Fruit fly (Drosophila melanogaster) whole organism, embryonic: ENCODE measurements around the gene eIF2Bepsilon.
A peak's percentile ranks its signal among the peaks of the same experiment; 100 is the strongest.

ENCODE experiments used
- Abd-B ChIP-seq: fragments of 200-800 bp; sonication (Bioruptor generic); optimal IDR thresholded peaks from 2 replicates; lab custom pipeline; 2018; ENCODE audit warnings: missing biosample characterization, mild to moderate bottlenecking, missing genetic modification characterization, moderate library complexity
- CG1024 ChIP-seq: fragments of 200-800 bp; sonication (Bioruptor generic); IDR thresholded peaks from 2 replicates; pipeline ENCODE4 v1.3.6; 2022; ENCODE audit warnings: missing biosample characterization, missing genetic modification characterization
- CG12659 ChIP-seq: fragments of 200-800 bp; sonication (Bioruptor generic); optimal IDR thresholded peaks from 3 replicates; lab custom pipeline; 2017; ENCODE audit warnings: mild to moderate bottlenecking, missing biosample characterization, missing genetic modification reagents, missing genetic modification characterization
- CG12942 ChIP-seq: fragments of 200-800 bp; sonication (Bioruptor generic); optimal IDR thresholded peaks from 3 replicates; lab custom pipeline; 2016; ENCODE audit warnings: missing biosample characterization, missing genetic modification characterization
- CG13123 ChIP-seq: fragments of 200-800 bp; sonication (Bioruptor generic); optimal IDR thresholded peaks from 2 replicates; lab custom pipeline; 2016; ENCODE audit warnings: missing biosample characterization, missing genetic modification characterization
- CG13624 ChIP-seq: fragments of 200-800 bp; sonication (Bioruptor generic); optimal IDR thresholded peaks from 2 replicates; lab custom pipeline; 2016; ENCODE audit warnings: missing biosample characterization, missing genetic modification characterization
- CG14667 ChIP-seq: fragments of 200-800 bp; sonication (Bioruptor generic); IDR thresholded peaks from 2 replicates; pipeline ENCODE4 v1.3.6; 2022; ENCODE audit warnings: missing biosample characterization, missing genetic modification characterization
- CG14965 ChIP-seq: fragments of 200-800 bp; sonication (Bioruptor generic); optimal IDR thresholded peaks from 2 replicates; lab custom pipeline; 2016; ENCODE audit warnings: missing biosample characterization, missing genetic modification characterization, borderline replicate concordance
- CG15479 ChIP-seq: fragments of 200-800 bp; sonication (Bioruptor generic); optimal IDR thresholded peaks from 3 replicates; lab custom pipeline; 2019; ENCODE audit warnings: missing biosample characterization, mild to moderate bottlenecking, missing genetic modification characterization, moderate library complexity
- CG15514 ChIP-seq: fragments of 200-800 bp; sonication (Bioruptor generic); optimal IDR thresholded peaks from 3 replicates; lab custom pipeline; 2017; ENCODE audit warnings: missing biosample characterization, missing genetic modification characterization, mild to moderate bottlenecking, moderate library complexity, missing genetic modification reagents
- CG17186 ChIP-seq: fragments of 200-800 bp; sonication (Bioruptor generic); optimal IDR thresholded peaks from 3 replicates; lab custom pipeline; 2017; ENCODE audit warnings: missing biosample characterization, missing genetic modification reagents, missing genetic modification characterization
- CG17829 ChIP-seq: fragments of 200-800 bp; optimal IDR thresholded peaks from 2 replicates; lab custom pipeline; 2019; ENCODE audit warnings: missing biosample characterization, mild to moderate bottlenecking, missing genetic modification characterization, moderate library complexity
- CG18262 ChIP-seq: fragments of 200-800 bp; optimal IDR thresholded peaks from 3 replicates; lab custom pipeline; 2019; ENCODE audit warnings: missing biosample characterization, mild to moderate bottlenecking, missing genetic modification characterization, moderate library complexity
- CG18599 ChIP-seq: fragments of 200-800 bp; sonication (Bioruptor generic); optimal IDR thresholded peaks from 3 replicates; lab custom pipeline; 2017; ENCODE audit warnings: missing biosample characterization, missing genetic modification characterization, mild to moderate bottlenecking, moderate library complexity, missing genetic modification reagents
- CG3407 ChIP-seq: fragments of 200-800 bp; sonication (Bioruptor generic); optimal IDR thresholded peaks from 2 replicates; lab custom pipeline; 2018; ENCODE audit warnings: missing biosample characterization, mild to moderate bottlenecking, missing genetic modification characterization
- CG3726 ChIP-seq: fragments of 200-800 bp; sonication (Bioruptor generic); IDR thresholded peaks from 3 replicates; pipeline ENCODE4, ENCODE4 v1.3.6; 2022; ENCODE audit warnings: missing biosample characterization, missing genetic modification characterization
- CG4617 ChIP-seq: fragments of 200-800 bp; sonication (Bioruptor generic); optimal IDR thresholded peaks from 3 replicates; lab custom pipeline; 2016; ENCODE audit warnings: missing biosample characterization, missing genetic modification characterization, borderline replicate concordance
- CG4854 ChIP-seq: fragments of 200-800 bp; sonication (Bioruptor generic); optimal IDR thresholded peaks from 2 replicates; lab custom pipeline; 2016; ENCODE audit warnings: missing biosample characterization, missing genetic modification characterization, inconsistent platforms
- CG7839 ChIP-seq: fragments of 200-800 bp; sonication (Bioruptor generic); optimal IDR thresholded peaks from 3 replicates; lab custom pipeline; 2018; ENCODE audit warnings: missing biosample characterization, mild to moderate bottlenecking, missing genetic modification characterization, moderate library complexity
- CG7928 ChIP-seq: fragments of 200-800 bp; sonication (Bioruptor generic); optimal IDR thresholded peaks from 2 replicates; lab custom pipeline; 2017; ENCODE audit warnings: missing biosample characterization, mild to moderate bottlenecking, missing genetic modification characterization
- CG9932 ChIP-seq: fragments of 200-800 bp; sonication (Bioruptor generic); IDR thresholded peaks from 2 replicates; pipeline ENCODE4 v1.3.6; 2022; ENCODE audit warnings: missing biosample characterization, missing genetic modification characterization
- D19B ChIP-seq: fragments of 200-800 bp; sonication (Bioruptor generic); optimal IDR thresholded peaks from 2 replicates; lab custom pipeline; 2017; ENCODE audit warnings: missing biosample characterization, mild to moderate bottlenecking, missing genetic modification characterization
- Dad ChIP-seq: fragments of 200-800 bp; sonication (Bioruptor generic); optimal IDR thresholded peaks from 3 replicates; lab custom pipeline; 2016; ENCODE audit warnings: missing biosample characterization, missing genetic modification characterization
- Dip3 ChIP-seq: fragments of 200-800 bp; sonication (Bioruptor generic); optimal IDR thresholded peaks from 3 replicates; lab custom pipeline; 2016; ENCODE audit warnings: missing biosample characterization, missing genetic modification characterization
- Dll ChIP-seq: fragments of 200-800 bp; sonication (Bioruptor generic); IDR thresholded peaks from 4 replicates; pipeline ENCODE4 v1.3.6; 2022; ENCODE audit warnings: missing biosample characterization, missing genetic modification characterization; ENCODE audit not compliant: partially characterized antibody
- Doc3 ChIP-seq: fragments of 200-800 bp; sonication (Bioruptor generic); IDR thresholded peaks from 3 replicates; pipeline ENCODE4 v1.3.6; 2022; ENCODE audit warnings: missing biosample characterization, missing genetic modification characterization; ENCODE audit not compliant: partially characterized antibody
- H2.0 ChIP-seq: fragments of 200-800 bp; sonication (Bioruptor generic); IDR thresholded peaks from 2 replicates; pipeline ENCODE4 v1.3.6; 2022; ENCODE audit warnings: missing biosample characterization, missing genetic modification characterization
- MBD-R2 ChIP-seq: fragments of 200-800 bp; sonication (Bioruptor generic); IDR thresholded peaks from 2 replicates; pipeline ENCODE4 v1.3.6; 2022; ENCODE audit warnings: missing biosample characterization, missing genetic modification characterization
- Myb ChIP-seq: fragments of 200-800 bp; sonication (Bioruptor generic); optimal IDR thresholded peaks from 2 replicates; lab custom pipeline; 2016; ENCODE audit warnings: missing biosample characterization, missing genetic modification characterization
- Pdp1 ChIP-seq, 2 experiments: fragments of 200-800 bp; sonication (Bioruptor generic); optimal IDR thresholded peaks; 3 replicates each; lab custom pipeline; 2016; ENCODE audit warnings: missing biosample characterization in 2 of 2, missing genetic modification characterization in 2 of 2, mild to moderate bottlenecking in 1 of 2, moderate library complexity in 1 of 2
- Ptx1 ChIP-seq: fragments of 200-800 bp; sonication (Bioruptor generic); IDR thresholded peaks from 2 replicates; pipeline ENCODE4 v1.3.6; 2022; ENCODE audit warnings: missing biosample characterization, missing genetic modification characterization
- Scr ChIP-seq: fragments of 200-800 bp; sonication (Bioruptor generic); IDR thresholded peaks from 2 replicates; pipeline ENCODE4 v1.3.6; 2022; ENCODE audit warnings: missing biosample characterization, missing genetic modification characterization; ENCODE audit not compliant: partially characterized antibody
- Xbp1 ChIP-seq: fragments of 200-800 bp; sonication (Bioruptor generic); optimal IDR thresholded peaks from 3 replicates; lab custom pipeline; 2016; ENCODE audit warnings: missing biosample characterization, mild to moderate bottlenecking, missing genetic modification characterization
- YL-1 ChIP-seq: fragments of 200-800 bp; sonication (Bioruptor generic); optimal IDR thresholded peaks from 3 replicates; lab custom pipeline; 2017; ENCODE audit warnings: missing biosample characterization, mild to moderate bottlenecking, missing genetic modification characterization
- bbx ChIP-seq: fragments of 200-800 bp; sonication (Bioruptor generic); IDR thresholded peaks from 2 replicates; pipeline ENCODE4 v1.3.6; 2022; ENCODE audit warnings: missing biosample characterization, missing genetic modification characterization; ENCODE audit not compliant: partially characterized antibody
- caup ChIP-seq: fragments of 200-800 bp; sonication (Bioruptor generic); optimal IDR thresholded peaks from 3 replicates; lab custom pipeline; 2017; ENCODE audit warnings: missing biosample characterization, mild to moderate bottlenecking, missing genetic modification characterization, moderate library complexity; ENCODE audit not compliant: severe bottlenecking
- chif ChIP-seq, 2 experiments: fragments of 200-800 bp; sonication (Bioruptor generic); optimal IDR thresholded peaks; 3 replicates each; lab custom pipeline; 2016; ENCODE audit warnings: missing biosample characterization in 2 of 2, missing genetic modification characterization in 2 of 2
- crp ChIP-seq, 2 experiments: fragments of 200-800 bp; sonication (Bioruptor generic); optimal IDR thresholded peaks; 2 replicates in 1 of 2; 3 replicates in 1 of 2; lab custom pipeline; 2017; ENCODE audit warnings: missing biosample characterization in 2 of 2, missing genetic modification characterization in 2 of 2, mild to moderate bottlenecking in 1 of 2, moderate library complexity in 1 of 2
- en ChIP-seq: fragments of 200-800 bp; sonication (Bioruptor generic); optimal IDR thresholded peaks from 2 replicates; lab custom pipeline; 2016; ENCODE audit warnings: missing biosample characterization, missing genetic modification characterization
- fd96Cb ChIP-seq: fragments of 200-800 bp; sonication (Bioruptor generic); optimal IDR thresholded peaks from 2 replicates; lab custom pipeline; 2018; ENCODE audit warnings: missing biosample characterization, mild to moderate bottlenecking, missing genetic modification characterization, moderate library complexity
- grau ChIP-seq: fragments of 200-800 bp; optimal IDR thresholded peaks from 3 replicates; lab custom pipeline; 2019; ENCODE audit warnings: missing biosample characterization, mild to moderate bottlenecking, missing genetic modification characterization, moderate library complexity
- knrl ChIP-seq: fragments of 200-800 bp; sonication (Bioruptor generic); IDR thresholded peaks from 3 replicates; pipeline ENCODE4 v1.3.6; 2022; ENCODE audit warnings: missing biosample characterization, missing genetic modification characterization; ENCODE audit not compliant: partially characterized antibody
- nau ChIP-seq: fragments of 200-800 bp; sonication (Bioruptor generic); optimal IDR thresholded peaks from 3 replicates; lab custom pipeline; 2017; ENCODE audit warnings: missing biosample characterization, mild to moderate bottlenecking, missing genetic modification characterization, missing genetic modification reagents
- phol ChIP-seq: fragments of 200-800 bp; sonication (Bioruptor generic); optimal IDR thresholded peaks from 3 replicates; lab custom pipeline; 2018; ENCODE audit warnings: missing biosample characterization, mild to moderate bottlenecking, missing genetic modification characterization, moderate library complexity
- pnt ChIP-seq: fragments of 200-800 bp; sonication (Bioruptor generic); optimal IDR thresholded peaks from 3 replicates; lab custom pipeline; 2016; ENCODE audit warnings: missing biosample characterization, missing genetic modification characterization
- repo ChIP-seq: fragments of 200-800 bp; sonication (Bioruptor generic); optimal IDR thresholded peaks from 2 replicates; lab custom pipeline; 2016; ENCODE audit warnings: missing biosample characterization, missing genetic modification characterization
- trem ChIP-seq: fragments of 200-800 bp; optimal IDR thresholded peaks from 3 replicates; lab custom pipeline; 2019; ENCODE audit warnings: missing biosample characterization, mild to moderate bottlenecking, missing genetic modification characterization, moderate library complexity
- vvl ChIP-seq: fragments of 200-800 bp; sonication (Bioruptor generic); IDR thresholded peaks from 2 replicates; pipeline ENCODE4 v1.3.6; 2022; ENCODE audit warnings: missing biosample characterization, missing genetic modification characterization
- wdn ChIP-seq: fragments of 200-800 bp; sonication (Bioruptor generic); IDR thresholded peaks from 2 replicates; pipeline ENCODE4 v1.3.6; 2022; ENCODE audit warnings: missing biosample characterization, missing genetic modification characterization

eIF2Bepsilon gene

dm6 chrX:1889926-1890325 is 32.7 kb downstream of the eIF2Bepsilon start, which contains the start of the genes trr and mRpL16 (continued):
- TF ChIP-seq CG9932 (GFP tag; lab: Robert Waterston, UW), result peak; percentile 66
- peak; percentile 34 for TF ChIP-seq Dip3 (GFP tag; lab: Kevin White, UChicago)
- peak; percentile 51; the same call in 1 of the 3 replicates for TF ChIP-seq Doc3 (GFP tag; lab: Robert Waterston, UW)
- peak; percentile 34 to 85 for TF ChIP-seq Pdp1 (GFP tag; optimal IDR thresholded peaks at IDR 0.05; lab: Kevin White, UChicago)
- no peak for TF ChIP-seq CG4854 (GFP tag; lab: Kevin White, UChicago)
- no peak for TF ChIP-seq en
- TF ChIP-seq CG18262 (tag; lab: Kevin White, UChicago), result peak; percentile 43
- TF ChIP-seq Ptx1 (GFP tag; lab: Robert Waterston, UW), result peak; percentile 39; the same call in 1 of the 2 replicates
- TF ChIP-seq CG15479 (GFP tag; lab: Kevin White, UChicago), result peak; percentile 96
- TF ChIP-seq CG17829 (tag; lab: Kevin White, UChicago), result peak; percentile 71
- peak; percentile 50 for TF ChIP-seq grau
- TF ChIP-seq CG1024 (GFP tag; lab: Robert Waterston, UW), result no peak
- peak; percentile 92 for TF ChIP-seq CG7928
- TF ChIP-seq CG3726, result no peak
- TF ChIP-seq CG13123 (GFP tag; lab: Kevin White, UChicago), result no peak
- TF ChIP-seq caup (GFP tag; lab: Kevin White, UChicago), result peak; percentile 36
- no peak for TF ChIP-seq fd96Cb
- TF ChIP-seq CG3407 (GFP tag; lab: Kevin White, UChicago), result no peak
- peak in 1 of 2 experiments; percentile 28 for TF ChIP-seq chif (GFP tag; optimal IDR thresholded peaks at IDR 0.05; lab: Kevin White, UChicago)
- peak; percentile 6 for TF ChIP-seq repo
- no peak for TF ChIP-seq CG14965 (GFP tag; lab: Kevin White, UChicago)
- TF ChIP-seq CG13624 (GFP tag; lab: Kevin White, UChicago), result peak; percentile 39
- peak; percentile 64 for TF ChIP-seq CG15514
- TF ChIP-seq Abd-B, result peak; percentile 64
- no peak for TF ChIP-seq nau (GFP tag; lab: Kevin White, UChicago)
- TF ChIP-seq Scr (GFP tag; lab: Robert Waterston, UW), result peak; percentile 83
- TF ChIP-seq trem (tag; lab: Kevin White, UChicago), result peak; percentile 83
- peak; percentile 18 for TF ChIP-seq Myb (GFP tag; lab: Kevin White, UChicago)
- peak; percentile 80 for TF ChIP-seq knrl (GFP tag; lab: Robert Waterston, UW)
- peak; percentile 84 for TF ChIP-seq CG12659 (GFP tag; lab: Kevin White, UChicago)
- peak; percentile 41 for TF ChIP-seq Dad (GFP tag; lab: Kevin White, UChicago)
- TF ChIP-seq H2.0 (GFP tag; lab: Robert Waterston, UW), result 0 out of 2 replicates have a peak, but pooled peaks have one; percentile 37
- TF ChIP-seq MBD-R2 (GFP tag; lab: Robert Waterston, UW), result peak; percentile 84
- TF ChIP-seq bbx, result no peak; the same call in 1 of the 2 replicates
- peak; percentile 83 for TF ChIP-seq phol (tag; lab: Kevin White, UChicago)
- TF ChIP-seq vvl, result peak; percentile 57
- peak in 1 of 2 experiments; percentile 24 for TF ChIP-seq crp (GFP tag; optimal IDR thresholded peaks at IDR 0.05; lab: Kevin White, UChicago)
- TF ChIP-seq wdn (GFP tag; lab: Robert Waterston, UW), result 0 out of 2 replicates have a peak, but pooled peaks have one; percentile 48
- TF ChIP-seq YL-1, result peak; percentile 86
- TF ChIP-seq D19B (GFP tag; lab: Kevin White, UChicago), result no peak
- peak; percentile 37 for TF ChIP-seq CG4617 (GFP tag; lab: Kevin White, UChicago)
- TF ChIP-seq Dll, result peak; percentile 86
- peak; percentile 32 for TF ChIP-seq CG17186 (GFP tag; lab: Kevin White, UChicago)
- TF ChIP-seq CG7839 (tag; lab: Kevin White, UChicago), result no peak
- peak; percentile 6 for TF ChIP-seq CG12942
- TF ChIP-seq CG18599 (GFP tag; lab: Kevin White, UChicago), result no peak
- peak; percentile 3 for TF ChIP-seq pnt (GFP tag; lab: Kevin White, UChicago)
- peak; percentile 20 for TF ChIP-seq Xbp1 (GFP tag; lab: Kevin White, UChicago)
- TF ChIP-seq CG14667 (GFP tag; lab: Robert Waterston, UW), result peak; percentile 31; the same call in 1 of the 2 replicates
